Fruit fly (Drosophila melanogaster) whole organism, prepupa: Measurements from ENCODE around the gene CG9986.

Experiments used
- Ets96B ChIP-seq: fragments of 200-800 bp; optimal IDR thresholded peaks from 2 replicates; lab custom pipeline; 2019; ENCODE audit warnings: missing biosample characterization, mild to moderate bottlenecking, missing genetic modification characterization, moderate library complexity
- Gug ChIP-seq: fragments of 200-800 bp; sonication (Bioruptor generic); IDR thresholded peaks from 2 replicates; pipeline ENCODE4 v1.3.6; 2022; ENCODE audit warnings: missing biosample characterization, missing genetic modification characterization

DNA sequence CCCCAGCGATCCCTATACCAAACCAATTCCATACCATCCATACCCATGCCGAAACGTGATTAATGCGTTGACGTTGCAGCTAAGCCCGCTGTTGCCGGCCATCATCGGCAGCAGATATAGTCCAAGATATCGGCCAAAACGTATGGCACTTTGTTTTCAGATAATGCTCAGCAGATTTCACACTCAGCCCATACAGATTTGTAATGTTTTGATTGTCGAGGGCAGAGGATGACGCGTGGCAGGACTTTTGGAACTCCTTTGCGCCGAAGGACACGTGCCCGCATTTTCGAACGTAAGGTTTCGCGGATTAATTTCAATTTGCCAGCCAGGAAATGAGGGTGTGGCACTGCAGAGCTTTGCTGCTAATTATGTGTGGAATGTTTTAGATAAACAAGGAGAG is 29.0 kb upstream of the CG9986 start:
- TF ChIP-seq Gug (GFP tag; lab: Robert Waterston, UW) (no peak), Ets96B (tag; lab: Kevin White, UChicago) (no peak)
